In the genomic region with DNA sequence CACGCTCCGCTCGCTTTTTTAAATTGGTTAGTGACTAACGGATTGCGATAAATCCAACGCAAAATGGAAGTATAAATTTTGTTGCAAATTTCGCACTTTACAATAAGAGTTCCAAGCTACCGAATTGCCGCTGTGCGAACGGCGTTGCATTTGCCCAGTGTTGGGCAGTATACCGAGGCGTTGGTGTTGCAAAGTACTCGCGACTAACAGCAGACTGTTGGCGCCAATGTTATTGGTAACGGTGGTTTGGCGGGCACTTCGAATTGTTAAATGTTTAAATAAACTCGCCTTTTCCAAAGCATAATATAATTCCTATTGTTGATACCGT, we compare ENCODE assay signal across 4 fruit fly cellular contexts.
TF ChIP-seq lines count a peak whose summit lies in the region.

No protein-coding gene starts in this region.

TF ChIP-seq in whole organism, adult, 20 proteins besides CTCF, POLR2A, EP300 and RAD21 (continued from another document):
- no peak for TF ChIP-seq Hr96 (GFP tag; optimal IDR thresholded peaks at IDR 0.05; lab: Kevin White, UChicago)
- TF ChIP-seq bab1 (GFP tag; optimal IDR thresholded peaks at IDR 0.05; lab: Kevin White, UChicago) = peak; percentile 32
- no peak for TF ChIP-seq toe (GFP tag; optimal IDR thresholded peaks at IDR 0.05; lab: Kevin White, UChicago)
TF ChIP-seq in whole organism, adult: peak in this region for 16.

TF ChIP-seq in whole organism, embryonic, 481 proteins besides CTCF, POLR2A, EP300 and RAD21 (continued from another document and continues in another):
- TF ChIP-seq twi (tag; optimal IDR thresholded peaks at IDR 0.05; lab: Kevin White, UChicago) (no peak), Atf-2 (GFP tag; optimal IDR thresholded peaks at IDR 0.05; lab: Kevin White, UChicago) (no peak), Ets65A (GFP tag; lab: Kevin White, UChicago) (peak; percentile 96), CG31365 (tag; optimal IDR thresholded peaks at IDR 0.05; lab: Kevin White, UChicago) (peak; percentile 58), Spps (tag; optimal IDR thresholded peaks at IDR 0.05; lab: Kevin White, UChicago) (no peak), crp (GFP tag; optimal IDR thresholded peaks at IDR 0.05; lab: Kevin White, UChicago) (no peak), Bteb2 (GFP tag; optimal IDR thresholded peaks at IDR 0.05; lab: Kevin White, UChicago) (peak; percentile 32), vfl (GFP tag; optimal IDR thresholded peaks at IDR 0.05; lab: Kevin White, UChicago) (peak; percentile 7), fru (optimal IDR thresholded peaks at IDR 0.05; lab: Kevin White, UChicago) (no peak), CG3407 (GFP tag; optimal IDR thresholded peaks at IDR 0.05; lab: Kevin White, UChicago) (no peak), Scr (GFP tag; IDR thresholded peaks at IDR 0.05; lab: Robert Waterston, UW; ENCODE audit: partially characterized antibody) (no peak; the same call in 1 of the 2 replicates), vnd (GFP tag; IDR thresholded peaks at IDR 0.05; lab: Robert Waterston, UW; ENCODE audit: partially characterized antibody) (no peak), stwl (tag; optimal IDR thresholded peaks at IDR 0.05; lab: Kevin White, UChicago) (peak; percentile 81), bcd (GFP tag; optimal IDR thresholded peaks at IDR 0.05; lab: Kevin White, UChicago) (no peak), ewg (GFP tag; optimal IDR thresholded peaks at IDR 0.05; lab: Kevin White, UChicago) (no peak), HmgD (GFP tag; optimal IDR thresholded peaks at IDR 0.05; lab: Kevin White, UChicago) (no peak), Elba2 (GFP tag; optimal IDR thresholded peaks at IDR 0.05; lab: Kevin White, UChicago) (peak; percentile 66), CG4854 (GFP tag; optimal IDR thresholded peaks at IDR 0.05; lab: Kevin White, UChicago) (peak; percentile 7), Asciz (GFP tag; optimal IDR thresholded peaks at IDR 0.05; lab: Kevin White, UChicago) (no peak), CG8924 (tag; optimal IDR thresholded peaks at IDR 0.05; lab: Kevin White, UChicago) (peak; percentile 17), salm (tag; optimal IDR thresholded peaks at IDR 0.05; lab: Kevin White, UChicago) (no peak), sug (tag; optimal IDR thresholded peaks at IDR 0.05; lab: Kevin White, UChicago) (peak; percentile 47), dysf (GFP tag; IDR thresholded peaks at IDR 0.05; lab: Robert Waterston, UW) (0 out of 3 replicates have a peak, but pooled peaks have one; percentile 27), GATAe (GFP tag; conservative IDR thresholded peaks at IDR 0.05; lab: Robert Waterston, UW) (no peak), CHES-1-like (GFP tag; optimal IDR thresholded peaks at IDR 0.05; lab: Kevin White, UChicago) (peak; percentile 65), Nf-YC (tag; optimal IDR thresholded peaks at IDR 0.05; lab: Kevin White, UChicago) (no peak), chm (GFP tag; IDR thresholded peaks at IDR 0.05; lab: Robert Waterston, UW) (peak; percentile 45; the same call in 1 of the 2 replicates), CG6254 (GFP tag; optimal IDR thresholded peaks at IDR 0.05; lab: Kevin White, UChicago) (no peak), lilli (GFP tag; optimal IDR thresholded peaks at IDR 0.05; lab: Kevin White, UChicago) (peak; percentile 57), CG7745 (tag; optimal IDR thresholded peaks at IDR 0.05; lab: Kevin White, UChicago) (no peak), nerfin-1 (tag; optimal IDR thresholded peaks at IDR 0.05; lab: Kevin White, UChicago) (no peak), otp (GFP tag; IDR thresholded peaks at IDR 0.05; lab: Robert Waterston, UW) (no peak), knrl (GFP tag; IDR thresholded peaks at IDR 0.05; lab: Robert Waterston, UW; ENCODE audit: partially characterized antibody) (no peak), CG16863 (GFP tag; optimal IDR thresholded peaks at IDR 0.05; lab: Kevin White, UChicago) (no peak), gce (GFP tag; IDR thresholded peaks at IDR 0.05; lab: Robert Waterston, UW) (no peak), odd (GFP tag; optimal IDR thresholded peaks at IDR 0.05; lab: Kevin White, UChicago) (no peak), CG31441 (GFP tag; IDR thresholded peaks at IDR 0.05; lab: Robert Waterston, UW) (no peak), Fer3 (tag; optimal IDR thresholded peaks at IDR 0.05; lab: Kevin White, UChicago) (peak; percentile 43), CG4707 (GFP tag; optimal IDR thresholded peaks at IDR 0.05; lab: Kevin White, UChicago) (no peak), ato (GFP tag; IDR thresholded peaks at IDR 0.05; lab: Robert Waterston, UW; ENCODE audit: partially characterized antibody) (no peak), B-H2 (GFP tag; optimal IDR thresholded peaks at IDR 0.05; lab: Kevin White, UChicago) (peak; percentile 68), pita (GFP tag; optimal IDR thresholded peaks at IDR 0.05; lab: Kevin White, UChicago) (no peak)

TF ChIP-seq in whole organism, prepupa, 60 proteins besides CTCF, POLR2A, EP300 and RAD21 (continued from another document):
- TF ChIP-seq cyc (GFP tag; optimal IDR thresholded peaks at IDR 0.05; lab: Kevin White, UChicago) (peak; percentile 53), Sox14 (GFP tag; optimal IDR thresholded peaks at IDR 0.05; lab: Kevin White, UChicago) (peak; percentile 22), dsx (GFP tag; optimal IDR thresholded peaks at IDR 0.05; lab: Kevin White, UChicago; ENCODE audit: poor library complexity, severe bottlenecking) (peak; percentile 41), Eip75B (GFP tag; optimal IDR thresholded peaks at IDR 0.05; lab: Kevin White, UChicago) (peak; percentile 29), Met (GFP tag; optimal IDR thresholded peaks at IDR 0.05; lab: Kevin White, UChicago) (peak; percentile 33), vri (GFP tag; optimal IDR thresholded peaks at IDR 0.05; lab: Kevin White, UChicago) (peak; percentile 25)
TF ChIP-seq in whole organism, prepupa: peak in this region for 18.

TF ChIP-seq in whole organism, wandering third instar larva, 38 proteins besides CTCF, POLR2A, EP300 and RAD21 (continued from another document):
- TF ChIP-seq Vsx2 (GFP tag; optimal IDR thresholded peaks at IDR 0.05; lab: Kevin White, UChicago; ENCODE audit: partially characterized antibody) = no peak
- TF ChIP-seq dsf (GFP tag; optimal IDR thresholded peaks at IDR 0.05; lab: Kevin White, UChicago; ENCODE audit: borderline replicate concordance) = peak; percentile 55
- TF ChIP-seq CG9705 (GFP tag; optimal IDR thresholded peaks at IDR 0.05; lab: Kevin White, UChicago) = peak; percentile 48
- no peak for TF ChIP-seq Rel (GFP tag; optimal IDR thresholded peaks at IDR 0.05; lab: Kevin White, UChicago)
- TF ChIP-seq Rel (tag; optimal IDR thresholded peaks at IDR 0.05; lab: Kevin White, UChicago) = peak; percentile 19
- TF ChIP-seq tai (GFP tag; optimal IDR thresholded peaks at IDR 0.05; lab: Kevin White, UChicago) = peak; percentile 67
- TF ChIP-seq CG32264 (GFP tag; optimal IDR thresholded peaks at IDR 0.05; lab: Kevin White, UChicago) = peak; percentile 60
- TF ChIP-seq jim (GFP tag; optimal IDR thresholded peaks at IDR 0.05; lab: Kevin White, UChicago) = no peak
- peak; percentile 33 for TF ChIP-seq brk (GFP tag; optimal IDR thresholded peaks at IDR 0.05; lab: Kevin White, UChicago)
- TF ChIP-seq foxo (GFP tag; optimal IDR thresholded peaks at IDR 0.05; lab: Kevin White, UChicago) = peak in 1 of 2 experiments; percentile 79
- TF ChIP-seq GATAd (GFP tag; optimal IDR thresholded peaks at IDR 0.05; lab: Kevin White, UChicago) = no peak
- no peak for TF ChIP-seq lola (GFP tag; optimal IDR thresholded peaks at IDR 0.05; lab: Kevin White, UChicago)
- peak; percentile 82 for TF ChIP-seq Jra (GFP tag; optimal IDR thresholded peaks at IDR 0.05; lab: Kevin White, UChicago)
